Fruit fly (Drosophila melanogaster): ENCODE results near the gene Tsen34.

Gene Tsen34

DNA sequence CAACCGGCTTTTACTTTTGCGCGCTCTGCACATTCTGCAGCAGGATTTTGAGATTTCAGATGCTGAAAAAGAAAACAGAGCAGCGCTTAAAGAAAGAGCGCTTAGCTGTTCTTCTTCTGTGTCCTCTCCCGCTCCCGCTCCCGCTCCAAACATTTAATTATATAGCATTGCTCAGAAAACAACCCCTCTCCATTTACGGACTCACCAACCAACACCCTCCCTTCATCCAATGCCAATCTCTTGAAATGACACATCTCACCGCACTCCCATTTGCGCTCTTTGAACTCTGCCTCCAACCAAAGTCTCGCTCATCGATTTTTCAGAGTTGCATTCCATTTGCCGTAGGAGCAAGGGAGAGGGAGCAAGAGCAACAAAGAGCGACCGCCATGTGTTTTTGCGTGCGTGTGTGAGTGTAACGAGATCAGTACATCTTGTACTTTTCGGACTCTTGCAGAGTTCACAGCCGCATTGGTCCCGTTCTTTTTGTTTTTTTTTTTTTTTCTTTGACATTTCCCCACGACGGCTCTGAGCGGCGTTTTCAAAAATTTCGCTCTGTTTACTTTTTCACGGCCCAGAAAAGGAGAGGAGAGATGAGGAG lies 6.5 kb downstream of the Tsen34 start (continued):
- TF ChIP-seq CG11902 (GFP tag; optimal IDR thresholded peaks at IDR 0.05): no peak
- no peak for TF ChIP-seq Ets96B (tag; optimal IDR thresholded peaks at IDR 0.05)
- TF ChIP-seq fd59A (GFP tag; optimal IDR thresholded peaks at IDR 0.05): no peak
- TF ChIP-seq svp (GFP tag): peak; percentile 99
- TF ChIP-seq lz (GFP tag; optimal IDR thresholded peaks at IDR 0.05): no peak
- TF ChIP-seq spab (GFP tag; optimal IDR thresholded peaks at IDR 0.05): no peak
- TF ChIP-seq topi (GFP tag; optimal IDR thresholded peaks at IDR 0.05): no peak
- TF ChIP-seq CG8119 (GFP tag; IDR thresholded peaks at IDR 0.05): peak; percentile 22; the same call in 1 of the 3 replicates
- TF ChIP-seq fkh (GFP tag; optimal IDR thresholded peaks at IDR 0.05): peak; percentile 29
- peak; percentile 74 for TF ChIP-seq fd85E (GFP tag; optimal IDR thresholded peaks at IDR 0.05)
- no peak for TF ChIP-seq Hr38 (GFP tag; optimal IDR thresholded peaks at IDR 0.05)
- TF ChIP-seq CG7368 (GFP tag; optimal IDR thresholded peaks at IDR 0.05): no peak
- TF ChIP-seq Gug (GFP tag; IDR thresholded peaks at IDR 0.05): no peak
- peak; percentile 80 for TF ChIP-seq Eip78C (GFP tag)
- TF ChIP-seq Hr4 (GFP tag; optimal IDR thresholded peaks at IDR 0.05): no peak
- TF ChIP-seq CG31627 (GFP tag; optimal IDR thresholded peaks at IDR 0.05): no peak
- no peak for TF ChIP-seq Sox15 (GFP tag; optimal IDR thresholded peaks at IDR 0.05)

DNA sequence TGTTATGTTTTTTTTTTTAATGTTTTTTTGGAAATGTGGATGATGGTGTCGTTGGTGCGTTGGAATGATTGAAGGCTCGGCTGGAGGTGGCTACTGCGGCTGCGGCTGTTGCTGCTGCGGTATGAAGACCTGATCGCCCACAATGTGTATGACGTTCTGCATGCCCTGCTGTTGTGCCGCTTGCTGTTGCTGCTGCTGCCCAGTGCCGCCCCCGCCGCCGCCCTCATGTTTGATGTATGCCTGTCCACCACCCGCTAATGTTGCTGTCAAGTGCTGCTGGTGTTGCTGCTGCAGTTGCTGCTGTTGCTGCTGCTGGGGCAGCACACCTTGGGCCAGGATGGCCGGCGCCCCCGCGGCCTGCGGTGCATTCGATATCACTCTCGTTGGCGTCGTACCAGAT lies 8.8 kb downstream of the Tsen34 start:
- TF ChIP-seq CG16779 (tag; optimal IDR thresholded peaks at IDR 0.05) (no peak), eg (GFP tag; IDR thresholded peaks at IDR 0.05) (no peak), salr (GFP tag; optimal IDR thresholded peaks at IDR 0.05) (no peak), CG7368 (GFP tag; optimal IDR thresholded peaks at IDR 0.05) (no peak), fkh (GFP tag; optimal IDR thresholded peaks at IDR 0.05) (no peak)

DNA sequence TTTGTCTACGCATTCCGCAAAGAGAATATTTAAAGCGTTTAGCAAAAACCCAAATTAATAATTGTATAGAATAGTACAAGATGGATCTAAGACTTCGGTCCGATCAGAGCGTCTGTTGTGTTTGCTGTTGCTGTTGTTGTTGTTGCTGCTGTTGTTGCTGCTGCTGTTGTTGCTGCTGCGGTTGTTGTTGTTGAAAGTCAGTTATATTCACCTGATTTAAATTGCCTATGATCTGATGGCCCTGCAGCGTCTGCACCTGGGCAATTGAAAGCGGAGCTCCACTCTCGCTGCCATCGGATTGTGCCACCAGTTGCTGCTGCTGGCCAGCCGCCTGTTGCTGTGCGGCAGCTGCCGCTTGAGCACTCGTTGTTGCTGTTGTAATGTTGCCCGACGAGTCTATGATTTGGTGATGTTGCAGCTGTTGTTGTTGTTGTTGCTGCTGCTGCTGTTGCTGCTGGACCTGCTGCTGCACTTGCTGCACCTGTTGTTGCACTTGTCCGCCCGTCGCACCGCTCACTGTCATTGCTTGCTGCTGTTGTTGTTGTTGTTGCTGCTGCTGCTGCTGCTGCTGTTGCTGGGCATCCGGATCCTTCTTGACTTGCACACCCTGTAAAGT lies 10.5 kb downstream of the Tsen34 start:
- TF ChIP-seq Eip78C (GFP tag) (no peak), CG32006 (GFP tag; optimal IDR thresholded peaks at IDR 0.05) (no peak), CG11902 (GFP tag; optimal IDR thresholded peaks at IDR 0.05) (no peak), CG8119 (GFP tag; IDR thresholded peaks at IDR 0.05) (0 out of 3 replicates have a peak, but pooled peaks have one; percentile 13), fd59A (GFP tag; optimal IDR thresholded peaks at IDR 0.05) (no peak)

DNA sequence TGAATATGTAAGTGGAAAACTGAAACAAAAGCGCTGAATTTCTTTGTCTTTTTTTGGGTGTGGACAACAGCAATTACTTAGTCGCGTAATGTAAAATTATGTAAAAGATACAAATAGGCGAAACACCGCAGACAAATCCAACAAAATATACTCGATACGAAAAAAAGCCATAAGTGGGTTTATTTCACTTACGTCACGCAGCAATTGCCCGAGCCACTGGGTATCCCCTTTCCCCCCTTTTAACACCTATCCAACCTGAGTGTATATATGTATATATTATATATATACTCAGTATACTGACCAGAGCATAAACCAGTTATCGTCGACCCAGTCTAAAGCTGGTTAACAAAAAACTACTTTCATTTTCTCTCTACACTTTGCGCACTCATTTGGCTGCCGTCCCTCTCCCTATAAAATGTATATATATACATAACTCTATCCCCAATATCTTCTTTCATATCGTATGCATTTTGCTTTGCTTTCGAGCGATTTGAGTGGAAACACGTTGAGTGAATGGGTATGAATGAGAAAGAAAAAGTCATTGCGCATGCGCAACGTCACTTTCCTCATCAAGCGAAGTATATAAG lies 18.4 kb downstream of the Tsen34 start:
- no peak for TF ChIP-seq Eip93F (GFP tag; optimal IDR thresholded peaks at IDR 0.05)
- TF ChIP-seq vri (GFP tag; optimal IDR thresholded peaks at IDR 0.05): peak; percentile 14
- TF ChIP-seq Met (GFP tag; optimal IDR thresholded peaks at IDR 0.05): peak; percentile 4
- peak; percentile 59; the same call in 2 of the 3 replicates for TF ChIP-seq CG6163 (GFP tag; IDR thresholded peaks at IDR 0.05)
- TF ChIP-seq Blimp-1 (GFP tag; optimal IDR thresholded peaks at IDR 0.05): peak; percentile 98
- TF ChIP-seq Eip78C (GFP tag): peak; percentile 73

DNA sequence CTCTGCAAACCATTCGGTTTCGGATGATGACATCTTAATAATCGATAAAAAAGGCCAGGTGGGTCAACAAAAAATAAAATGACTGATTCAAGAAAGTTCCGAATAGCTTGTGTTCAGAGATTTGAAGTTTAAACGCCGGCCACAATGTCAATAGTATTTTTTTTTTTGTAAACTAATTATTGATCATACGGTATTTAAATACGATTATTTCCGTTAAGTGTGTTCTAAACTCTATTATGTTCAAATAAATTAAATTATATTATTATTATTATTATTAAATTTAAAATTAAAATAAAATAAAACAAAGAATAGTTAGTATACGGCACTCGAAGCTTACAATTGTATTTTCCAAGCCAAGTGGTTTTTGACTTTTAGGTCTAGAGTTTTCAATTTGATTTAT lies 28.2 kb downstream of the Tsen34 start, which contains the start of gene CG13471:
Gene CG13471 (minus strand): TSS at position 101 of the 400 bp plus-strand sequence.
- TF ChIP-seq CG8319 (GFP tag; optimal IDR thresholded peaks at IDR 0.05): no peak

DNA sequence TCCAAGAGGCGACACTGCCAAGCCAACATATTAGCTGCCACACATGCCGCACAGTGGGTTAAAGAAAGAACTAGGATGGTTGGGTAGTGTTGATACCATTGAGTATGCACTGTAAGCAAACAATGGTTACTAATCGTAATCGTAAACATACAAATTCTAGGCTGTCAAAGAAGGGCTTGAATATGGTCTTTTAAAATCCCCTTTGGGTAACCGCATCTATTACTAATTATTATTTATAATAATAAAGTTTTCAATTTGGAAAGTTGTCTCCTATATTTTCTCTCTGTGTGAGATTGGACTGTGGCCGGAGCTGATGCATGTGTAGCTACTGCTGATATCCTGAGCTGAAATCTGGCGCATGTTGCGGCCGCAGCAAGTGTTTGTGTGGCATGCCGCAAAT lies 29.9 kb downstream of the Tsen34 start:
- TF ChIP-seq Eip78C (GFP tag): peak; percentile 81
- peak; percentile 11 for TF ChIP-seq CG11762 (GFP tag; optimal IDR thresholded peaks at IDR 0.05; ENCODE audit: insufficient read depth)
- TF ChIP-seq Ets96B (tag; optimal IDR thresholded peaks at IDR 0.05): peak; percentile 47
- peak; percentile 56; the same call in 1 of the 3 replicates for TF ChIP-seq eg (GFP tag; IDR thresholded peaks at IDR 0.05)
- peak; percentile 38 for TF ChIP-seq CG10669 (GFP tag; optimal IDR thresholded peaks at IDR 0.05)
- no peak for TF ChIP-seq lz (GFP tag; optimal IDR thresholded peaks at IDR 0.05)
- TF ChIP-seq Hr38 (GFP tag; optimal IDR thresholded peaks at IDR 0.05): no peak
- TF ChIP-seq OdsH (GFP tag; optimal IDR thresholded peaks at IDR 0.05): peak; percentile 30
- no peak for TF ChIP-seq CG34406 (GFP tag; optimal IDR thresholded peaks at IDR 0.05)
- no peak for TF ChIP-seq cyc (GFP tag; optimal IDR thresholded peaks at IDR 0.05)
- no peak for TF ChIP-seq CG31627 (GFP tag; optimal IDR thresholded peaks at IDR 0.05)
- TF ChIP-seq Hr39 (GFP tag; optimal IDR thresholded peaks at IDR 0.05): no peak
- no peak for TF ChIP-seq CG6854 (GFP tag; optimal IDR thresholded peaks at IDR 0.05)
- no peak for TF ChIP-seq svp (GFP tag)
- no peak for TF ChIP-seq vri (GFP tag; optimal IDR thresholded peaks at IDR 0.05)
- peak; percentile 11 for TF ChIP-seq CG4318 (GFP tag; optimal IDR thresholded peaks at IDR 0.05)
- peak; percentile 27 for TF ChIP-seq CG9139 (GFP tag; optimal IDR thresholded peaks at IDR 0.05)
- no peak for TF ChIP-seq CG11294 (GFP tag; IDR thresholded peaks at IDR 0.05)
- peak; percentile 46 for TF ChIP-seq achi (GFP tag; optimal IDR thresholded peaks at IDR 0.05)
- TF ChIP-seq CG10631 (GFP tag; optimal IDR thresholded peaks at IDR 0.05): peak; percentile 60
- TF ChIP-seq CG3919 (GFP tag; optimal IDR thresholded peaks at IDR 0.05): peak; percentile 33
